In genomic region chr3L:4407743-4408142, dm6 we compare ENCODE assay signal across 5 fruit fly cellular contexts.
TF ChIP-seq lines count a peak whose summit lies in the region.

No protein-coding gene starts in this region.

- no peak for TF ChIP-seq CTCF in whole organism, embryonic (GFP tag; optimal IDR thresholded peaks at IDR 0.05; lab: Kevin White, UChicago)

TF ChIP-seq in whole organism, adult, 20 proteins besides CTCF, POLR2A, EP300 and RAD21:
- TF ChIP-seq CG14711 (tag; optimal IDR thresholded peaks at IDR 0.05; lab: Kevin White, UChicago) (peak; percentile 13), Crg-1 (GFP tag; optimal IDR thresholded peaks at IDR 0.05; lab: Kevin White, UChicago) (no peak), CG5204 (GFP tag; optimal IDR thresholded peaks at IDR 0.05; lab: Kevin White, UChicago) (peak; percentile 29), kay (GFP tag; lab: Kevin White, UChicago; ENCODE audit: borderline replicate concordance) (no peak)

TF ChIP-seq in whole organism, embryonic, 481 proteins besides CTCF, POLR2A, EP300 and RAD21 (continues in another document):
- TF ChIP-seq Ssrp (tag; optimal IDR thresholded peaks at IDR 0.05; lab: Kevin White, UChicago) = peak; percentile 31
- peak; percentile 3 for TF ChIP-seq pum (GFP tag; optimal IDR thresholded peaks at IDR 0.05; lab: Kevin White, UChicago)
- TF ChIP-seq Ets65A (GFP tag; lab: Kevin White, UChicago) = peak; percentile 70
- no peak for TF ChIP-seq Oaz (GFP tag; IDR thresholded peaks at IDR 0.05; lab: Robert Waterston, UW)
- TF ChIP-seq CG8765 (GFP tag; IDR thresholded peaks at IDR 0.05; lab: Robert Waterston, UW) = no peak
- no peak for TF ChIP-seq Side (GFP tag; optimal IDR thresholded peaks at IDR 0.05; lab: Kevin White, UChicago)
- no peak for TF ChIP-seq Bgb (GFP tag; IDR thresholded peaks at IDR 0.05; lab: Robert Waterston, UW; ENCODE audit: partially characterized antibody)
- no peak for TF ChIP-seq Hr51 (GFP tag; optimal IDR thresholded peaks at IDR 0.05; lab: Kevin White, UChicago)
- TF ChIP-seq eyg (GFP tag; optimal IDR thresholded peaks at IDR 0.05; lab: Kevin White, UChicago) = no peak
- TF ChIP-seq gcm (GFP tag; optimal IDR thresholded peaks at IDR 0.05; lab: Kevin White, UChicago) = no peak
- TF ChIP-seq Med (GFP tag; lab: Kevin White, UChicago) = peak; percentile 12
- no peak for TF ChIP-seq CG7357 (GFP tag; IDR thresholded peaks at IDR 0.05; lab: Robert Waterston, UW)
- TF ChIP-seq CG31224 (GFP tag; IDR thresholded peaks at IDR 0.05; lab: Robert Waterston, UW) = no peak
- no peak for TF ChIP-seq D (optimal IDR thresholded peaks at IDR 0.05; lab: Kevin White, UChicago)
- no peak for TF ChIP-seq D (GFP tag; optimal IDR thresholded peaks at IDR 0.05; lab: Kevin White, UChicago)
- TF ChIP-seq CG42726 (GFP tag; IDR thresholded peaks at IDR 0.05; lab: Robert Waterston, UW; ENCODE audit: partially characterized antibody) = no peak
- TF ChIP-seq CG6765 (GFP tag; optimal IDR thresholded peaks at IDR 0.05; lab: Kevin White, UChicago) = no peak
- TF ChIP-seq row (GFP tag; IDR thresholded peaks at IDR 0.05; lab: Robert Waterston, UW) = peak; percentile 34; the same call in 1 of the 3 replicates
- no peak for TF ChIP-seq crp (GFP tag; optimal IDR thresholded peaks at IDR 0.05; lab: Kevin White, UChicago)
- TF ChIP-seq tap (tag; optimal IDR thresholded peaks at IDR 0.05; lab: Kevin White, UChicago) = no peak
- peak; percentile 2 for TF ChIP-seq CG13775 (GFP tag; optimal IDR thresholded peaks at IDR 0.05; lab: Kevin White, UChicago)
- TF ChIP-seq CG16813 (GFP tag; IDR thresholded peaks at IDR 0.05; lab: Robert Waterston, UW; ENCODE audit: partially characterized antibody) = no peak
- TF ChIP-seq CG11093 (GFP tag; IDR thresholded peaks at IDR 0.05; lab: Robert Waterston, UW) = no peak

TF ChIP-seq in whole organism, prepupa, 60 proteins besides CTCF, POLR2A, EP300 and RAD21 (continues in another document):
- TF ChIP-seq CG4318 (GFP tag; optimal IDR thresholded peaks at IDR 0.05; lab: Kevin White, UChicago) = peak; percentile 39
- TF ChIP-seq pdm3 (GFP tag; optimal IDR thresholded peaks at IDR 0.05; lab: Kevin White, UChicago) = peak; percentile 65
- peak; percentile 1 for TF ChIP-seq cyc (GFP tag; optimal IDR thresholded peaks at IDR 0.05; lab: Kevin White, UChicago)
- peak; percentile 25 for TF ChIP-seq CG10669 (GFP tag; optimal IDR thresholded peaks at IDR 0.05; lab: Kevin White, UChicago)
- no peak for TF ChIP-seq vri (GFP tag; optimal IDR thresholded peaks at IDR 0.05; lab: Kevin White, UChicago)
- TF ChIP-seq Hr39 (GFP tag; optimal IDR thresholded peaks at IDR 0.05; lab: Kevin White, UChicago) = peak; percentile 45
- peak; percentile 47 for TF ChIP-seq Eip75B (GFP tag; optimal IDR thresholded peaks at IDR 0.05; lab: Kevin White, UChicago)
- TF ChIP-seq ss (GFP tag; optimal IDR thresholded peaks at IDR 0.05; lab: Kevin White, UChicago) = no peak
- no peak for TF ChIP-seq CG11902 (GFP tag; optimal IDR thresholded peaks at IDR 0.05; lab: Kevin White, UChicago)
- peak; percentile 42 for TF ChIP-seq CG6276 (GFP tag; optimal IDR thresholded peaks at IDR 0.05; lab: Kevin White, UChicago)
- TF ChIP-seq fd85E (GFP tag; optimal IDR thresholded peaks at IDR 0.05; lab: Kevin White, UChicago) = no peak
- no peak for TF ChIP-seq CG16779 (tag; optimal IDR thresholded peaks at IDR 0.05; lab: Kevin White, UChicago)
- no peak for TF ChIP-seq CG3032 (tag; optimal IDR thresholded peaks at IDR 0.05; lab: Kevin White, UChicago)
- peak; percentile 78 for TF ChIP-seq CG15336 (GFP tag; IDR thresholded peaks at IDR 0.05; lab: Robert Waterston, UW)
- peak; percentile 85 for TF ChIP-seq Eip78C (GFP tag; lab: Kevin White, UChicago)
- TF ChIP-seq CG9139 (GFP tag; optimal IDR thresholded peaks at IDR 0.05; lab: Kevin White, UChicago) = no peak
- TF ChIP-seq Sox102F (GFP tag; optimal IDR thresholded peaks at IDR 0.05; lab: Kevin White, UChicago) = no peak
- TF ChIP-seq CG32006 (GFP tag; optimal IDR thresholded peaks at IDR 0.05; lab: Kevin White, UChicago) = peak; percentile 76
- peak; percentile 57; the same call in 1 of the 2 replicates for TF ChIP-seq Gug (GFP tag; IDR thresholded peaks at IDR 0.05; lab: Robert Waterston, UW)
- peak; percentile 36 for TF ChIP-seq esn (GFP tag; optimal IDR thresholded peaks at IDR 0.05; lab: Kevin White, UChicago)
- TF ChIP-seq CG11294 (GFP tag; IDR thresholded peaks at IDR 0.05; lab: Robert Waterston, UW) = peak; percentile 39; the same call in 1 of the 2 replicates
- TF ChIP-seq eg (GFP tag; IDR thresholded peaks at IDR 0.05; lab: Robert Waterston, UW) = peak; percentile 74
- no peak for TF ChIP-seq CG7368 (GFP tag; optimal IDR thresholded peaks at IDR 0.05; lab: Kevin White, UChicago)

TF ChIP-seq in whole organism, pupa, 21 proteins besides CTCF, POLR2A, EP300 and RAD21:
- no peak for TF ChIP-seq CG13204 (GFP tag; optimal IDR thresholded peaks at IDR 0.05; lab: Kevin White, UChicago)
- peak; percentile 39 for TF ChIP-seq CG15710 (tag; optimal IDR thresholded peaks at IDR 0.05; lab: Kevin White, UChicago)
- TF ChIP-seq rn (GFP tag; IDR thresholded peaks at IDR 0.05; lab: Robert Waterston, UW) = no peak
- peak; percentile 21 for TF ChIP-seq CG9948 (tag; optimal IDR thresholded peaks at IDR 0.05; lab: Kevin White, UChicago)
- TF ChIP-seq Snoo (tag; optimal IDR thresholded peaks at IDR 0.05; lab: Kevin White, UChicago) = no peak
- peak; percentile 45 for TF ChIP-seq CG8159 (tag; optimal IDR thresholded peaks at IDR 0.05; lab: Kevin White, UChicago)
- TF ChIP-seq Ets98B (GFP tag; IDR thresholded peaks at IDR 0.05; lab: Robert Waterston, UW) = peak; percentile 71
- TF ChIP-seq gl (tag; optimal IDR thresholded peaks at IDR 0.05; lab: Kevin White, UChicago) = no peak
- peak; percentile 37 for TF ChIP-seq CG32121 (GFP tag; IDR thresholded peaks at IDR 0.05; lab: Robert Waterston, UW)
- peak; percentile 74; the same call in 2 of the 3 replicates for TF ChIP-seq CG4496 (GFP tag; IDR thresholded peaks at IDR 0.05; lab: Robert Waterston, UW)
- no peak for TF ChIP-seq D1 (tag; optimal IDR thresholded peaks at IDR 0.05; lab: Kevin White, UChicago)
- peak; percentile 29 for TF ChIP-seq CG34367 (tag; optimal IDR thresholded peaks at IDR 0.05; lab: Kevin White, UChicago)
- no peak for TF ChIP-seq CG10348 (GFP tag; IDR thresholded peaks at IDR 0.05; lab: Robert Waterston, UW)
- TF ChIP-seq CG8301 (tag; optimal IDR thresholded peaks at IDR 0.05; lab: Kevin White, UChicago) = peak; percentile 60
- TF ChIP-seq EcR (GFP tag; optimal IDR thresholded peaks at IDR 0.05; lab: Kevin White, UChicago) = no peak
- TF ChIP-seq Pif1B (GFP tag; optimal IDR thresholded peaks at IDR 0.05; lab: Kevin White, UChicago) = peak; percentile 30
- 0 out of 3 replicates have a peak, but pooled peaks have one; percentile 46 for TF ChIP-seq fd96Ca (GFP tag; IDR thresholded peaks at IDR 0.05; lab: Robert Waterston, UW)
- TF ChIP-seq CG12605 (GFP tag; IDR thresholded peaks at IDR 0.05; lab: Robert Waterston, UW) = peak; percentile 60
- peak; percentile 54 for TF ChIP-seq Pif1A (GFP tag; optimal IDR thresholded peaks at IDR 0.05; lab: Kevin White, UChicago)
- TF ChIP-seq CG14655 (GFP tag; optimal IDR thresholded peaks at IDR 0.05; lab: Kevin White, UChicago) = peak; percentile 75
- TF ChIP-seq CG17806 (tag; optimal IDR thresholded peaks at IDR 0.05; lab: Kevin White, UChicago) = peak; percentile 21

TF ChIP-seq in whole organism, wandering third instar larva, 38 proteins besides CTCF, POLR2A, EP300 and RAD21:
- TF ChIP-seq usp (GFP tag; optimal IDR thresholded peaks at IDR 0.05; lab: Kevin White, UChicago) = no peak
- no peak for TF ChIP-seq psq (GFP tag; optimal IDR thresholded peaks at IDR 0.05; lab: Kevin White, UChicago)
- TF ChIP-seq Dif (GFP tag; optimal IDR thresholded peaks at IDR 0.05; lab: Kevin White, UChicago; ENCODE audit: partially characterized antibody) = no peak
- TF ChIP-seq Sp1 (GFP tag; optimal IDR thresholded peaks at IDR 0.05; lab: Kevin White, UChicago) = no peak
- peak; percentile 18 for TF ChIP-seq HLH106 (tag; optimal IDR thresholded peaks at IDR 0.05; lab: Kevin White, UChicago)
- TF ChIP-seq foxo (GFP tag; optimal IDR thresholded peaks at IDR 0.05; lab: Kevin White, UChicago) = peak in 1 of 2 experiments; percentile 39
- TF ChIP-seq h (GFP tag; optimal IDR thresholded peaks at IDR 0.05; lab: Kevin White, UChicago) = peak; percentile 40
- TF ChIP-seq br (GFP tag; optimal IDR thresholded peaks at IDR 0.05; lab: Kevin White, UChicago) = peak; percentile 21
- peak; percentile 27 for TF ChIP-seq tai (GFP tag; optimal IDR thresholded peaks at IDR 0.05; lab: Kevin White, UChicago)
- TF ChIP-seq jim (GFP tag; optimal IDR thresholded peaks at IDR 0.05; lab: Kevin White, UChicago) = no peak
- TF ChIP-seq OdsH (GFP tag; optimal IDR thresholded peaks at IDR 0.05; lab: Kevin White, UChicago) = no peak
- TF ChIP-seq fru (GFP tag; optimal IDR thresholded peaks at IDR 0.05; lab: Kevin White, UChicago) = peak; percentile 15
- no peak for TF ChIP-seq GATAd (GFP tag; optimal IDR thresholded peaks at IDR 0.05; lab: Kevin White, UChicago)
- TF ChIP-seq brk (GFP tag; optimal IDR thresholded peaks at IDR 0.05; lab: Kevin White, UChicago) = no peak
- no peak for TF ChIP-seq Rel (GFP tag; optimal IDR thresholded peaks at IDR 0.05; lab: Kevin White, UChicago)
- TF ChIP-seq Rel (tag; optimal IDR thresholded peaks at IDR 0.05; lab: Kevin White, UChicago) = no peak
- TF ChIP-seq N (GFP tag; optimal IDR thresholded peaks at IDR 0.05; lab: Kevin White, UChicago) = no peak
- no peak for TF ChIP-seq Mio (GFP tag; optimal IDR thresholded peaks at IDR 0.05; lab: Kevin White, UChicago)
- TF ChIP-seq sv (GFP tag; optimal IDR thresholded peaks at IDR 0.05; lab: Kevin White, UChicago) = no peak
- TF ChIP-seq ey (GFP tag; optimal IDR thresholded peaks at IDR 0.05; lab: Kevin White, UChicago) = peak; percentile 21
- TF ChIP-seq Dfd (GFP tag; optimal IDR thresholded peaks at IDR 0.05; lab: Kevin White, UChicago) = no peak
- TF ChIP-seq Hr83 (GFP tag; optimal IDR thresholded peaks at IDR 0.05; lab: Kevin White, UChicago; ENCODE audit: poor library complexity, severe bottlenecking) = no peak
- TF ChIP-seq lola (GFP tag; optimal IDR thresholded peaks at IDR 0.05; lab: Kevin White, UChicago) = no peak
- no peak for TF ChIP-seq Hnf4 (GFP tag; optimal IDR thresholded peaks at IDR 0.05; lab: Kevin White, UChicago)
- TF ChIP-seq dsf (GFP tag; optimal IDR thresholded peaks at IDR 0.05; lab: Kevin White, UChicago; ENCODE audit: borderline replicate concordance) = no peak
- no peak for TF ChIP-seq sage (GFP tag; optimal IDR thresholded peaks at IDR 0.05; lab: Kevin White, UChicago)
- TF ChIP-seq Myc (optimal IDR thresholded peaks at IDR 0.05; lab: Kevin White, UChicago) = no peak
- TF ChIP-seq rgr (GFP tag; optimal IDR thresholded peaks at IDR 0.05; lab: Kevin White, UChicago) = peak; percentile 40
- TF ChIP-seq CrebA (GFP tag; optimal IDR thresholded peaks at IDR 0.05; lab: Kevin White, UChicago; ENCODE audit: borderline replicate concordance) = no peak
